Fruit fly (Drosophila melanogaster): ENCODE measurements around the gene CG32795.
A peak's percentile ranks its signal among the peaks of the same experiment; 100 is the strongest.

The CG32795 gene

dm6 chrX:2744042-2744441 is 46.3 kb downstream of the CG32795 start, which contains the start of gene Syx4 (continued):
- TF ChIP-seq CG2678 (tag; optimal IDR thresholded peaks at IDR 0.05) (peak; percentile 96), Chrac-16 (GFP tag; optimal IDR thresholded peaks at IDR 0.05) (peak; percentile 79), kay (GFP tag; optimal IDR thresholded peaks at IDR 0.05) (peak; percentile 73), jing (GFP tag; optimal IDR thresholded peaks at IDR 0.05) (peak; percentile 75), ro (GFP tag; IDR thresholded peaks at IDR 0.05) (0 out of 2 replicates have a peak, but pooled peaks have one; percentile 11), CG14014 (GFP tag; IDR thresholded peaks at IDR 0.05) (peak; percentile 91), unc-4 (GFP tag; IDR thresholded peaks at IDR 0.05; ENCODE audit: partially characterized antibody) (no peak), CG34376 (GFP tag; optimal IDR thresholded peaks at IDR 0.05) (peak; percentile 33), p53 (GFP tag; optimal IDR thresholded peaks at IDR 0.05) (peak; percentile 62), dan (GFP tag; IDR thresholded peaks at IDR 0.05) (no peak), Bdp1 (GFP tag; optimal IDR thresholded peaks at IDR 0.05) (peak; percentile 72), Jarid2 (GFP tag; optimal IDR thresholded peaks at IDR 0.05) (peak; percentile 67), sna (GFP tag; IDR thresholded peaks at IDR 0.05; ENCODE audit: partially characterized antibody) (no peak), Hey (tag; optimal IDR thresholded peaks at IDR 0.05) (peak; percentile 27), so (GFP tag; IDR thresholded peaks at IDR 0.05) (peak; percentile 92), H2.0 (GFP tag; IDR thresholded peaks at IDR 0.05) (peak; percentile 90), CG31388 (GFP tag; optimal IDR thresholded peaks at IDR 0.05) (peak; percentile 65), Antp (GFP tag; optimal IDR thresholded peaks at IDR 0.05) (peak; percentile 90), mirr (GFP tag; optimal IDR thresholded peaks at IDR 0.05) (peak; percentile 64), Usf (GFP tag; optimal IDR thresholded peaks at IDR 0.05) (peak; percentile 71), E2f2 (GFP tag; IDR thresholded peaks at IDR 0.05) (peak; percentile 72), Myb (GFP tag; optimal IDR thresholded peaks at IDR 0.05) (peak; percentile 75), cad (GFP tag; optimal IDR thresholded peaks at IDR 0.05) (no peak), nerfin-2 (GFP tag; IDR thresholded peaks at IDR 0.05; ENCODE audit: partially characterized antibody) (no peak), CG9876 (GFP tag; optimal IDR thresholded peaks at IDR 0.05) (peak; percentile 79), CG10321 (GFP tag; IDR thresholded peaks at IDR 0.05) (peak; percentile 79), twi (tag; optimal IDR thresholded peaks at IDR 0.05) (peak; percentile 50), CG8924 (tag; optimal IDR thresholded peaks at IDR 0.05) (peak; percentile 93), CG18476 (GFP tag; optimal IDR thresholded peaks at IDR 0.05) (peak; percentile 86), BEAF-32 (GFP tag; optimal IDR thresholded peaks at IDR 0.05) (no peak), CG6689 (GFP tag; IDR thresholded peaks at IDR 0.05) (peak; percentile 90), CG8089 (GFP tag; optimal IDR thresholded peaks at IDR 0.05) (peak; percentile 80), nau (GFP tag; optimal IDR thresholded peaks at IDR 0.05) (peak; percentile 89), gce (GFP tag; IDR thresholded peaks at IDR 0.05) (peak; percentile 88), Scr (GFP tag; IDR thresholded peaks at IDR 0.05; ENCODE audit: partially characterized antibody) (no peak), CG11696 (GFP tag; IDR thresholded peaks at IDR 0.05) (peak; percentile 98), chinmo (GFP tag; IDR thresholded peaks at IDR 0.05; ENCODE audit: partially characterized antibody) (no peak), eyg (GFP tag; optimal IDR thresholded peaks at IDR 0.05) (peak; percentile 85), grn (GFP tag; optimal IDR thresholded peaks at IDR 0.05) (peak; percentile 52), repo (GFP tag; optimal IDR thresholded peaks at IDR 0.05) (peak; percentile 86), pnt (GFP tag; optimal IDR thresholded peaks at IDR 0.05) (peak; percentile 71), CG11085 (GFP tag; IDR thresholded peaks at IDR 0.05) (peak; percentile 84), MESR4 (GFP tag; optimal IDR thresholded peaks at IDR 0.05) (peak; percentile 27), sima (GFP tag; optimal IDR thresholded peaks at IDR 0.05) (peak; percentile 76), CG4707 (GFP tag; optimal IDR thresholded peaks at IDR 0.05) (peak; percentile 61), CG34224 (GFP tag; IDR thresholded peaks at IDR 0.05; ENCODE audit: partially characterized antibody) (no peak), CG3838 (GFP tag; optimal IDR thresholded peaks at IDR 0.05) (peak; percentile 77), Sry-δ (GFP tag; optimal IDR thresholded peaks at IDR 0.05) (peak; percentile 55), CHES-1-like (GFP tag; optimal IDR thresholded peaks at IDR 0.05) (peak; percentile 91), CG18599 (GFP tag; optimal IDR thresholded peaks at IDR 0.05) (peak; percentile 97), CG17829 (tag; optimal IDR thresholded peaks at IDR 0.05) (peak; percentile 85)

All from whole organism, embryonic.